Worm (Caenorhabditis elegans) whole organism, late embryonic: Measurements from ENCODE around the gene EGAP1.5.

Source experiments
- C38D4.7 ChIP-seq: fragments of 200-800 bp; sonication (Bioruptor generic); optimal IDR thresholded peaks from 2 replicates; lab custom pipeline; 2018; ENCODE audit warnings: mild to moderate bottlenecking, missing genetic modification characterization, moderate library complexity, missing compliant biosample characterization
- ceh-18 ChIP-seq: sonication (generic microtip); optimal IDR thresholded peaks from 2 replicates; lab custom pipeline; 2016; ENCODE audit warnings: missing genetic modification characterization, missing compliant biosample characterization
- ceh-19 ChIP-seq: fragments of 200-800 bp; sonication (Bioruptor generic); optimal IDR thresholded peaks from 2 replicates; lab custom pipeline; 2018; ENCODE audit warnings: mild to moderate bottlenecking, missing genetic modification characterization, missing compliant biosample characterization
- che-1 ChIP-seq: sonication (generic microtip); optimal IDR thresholded peaks from 2 replicates; lab custom pipeline; 2016; ENCODE audit warnings: mild to moderate bottlenecking, missing genetic modification characterization, missing compliant biosample characterization
- elt-2 ChIP-seq: sonication (generic microtip); optimal IDR thresholded peaks from 2 replicates; lab custom pipeline; 2016; ENCODE audit warnings: missing genetic modification reagents, missing genetic modification characterization, missing compliant biosample characterization
- pag-3 ChIP-seq: sonication (generic microtip); optimal IDR thresholded peaks from 2 replicates; lab custom pipeline; 2016; ENCODE audit warnings: missing compliant biosample characterization, missing genetic modification characterization, borderline replicate concordance
- sdc-2 ChIP-seq: sonication (generic microtip); optimal IDR thresholded peaks from 2 replicates; lab custom pipeline; 2016; ENCODE audit warnings: missing genotype, missing genetic modification characterization, missing compliant biosample characterization

DNA sequence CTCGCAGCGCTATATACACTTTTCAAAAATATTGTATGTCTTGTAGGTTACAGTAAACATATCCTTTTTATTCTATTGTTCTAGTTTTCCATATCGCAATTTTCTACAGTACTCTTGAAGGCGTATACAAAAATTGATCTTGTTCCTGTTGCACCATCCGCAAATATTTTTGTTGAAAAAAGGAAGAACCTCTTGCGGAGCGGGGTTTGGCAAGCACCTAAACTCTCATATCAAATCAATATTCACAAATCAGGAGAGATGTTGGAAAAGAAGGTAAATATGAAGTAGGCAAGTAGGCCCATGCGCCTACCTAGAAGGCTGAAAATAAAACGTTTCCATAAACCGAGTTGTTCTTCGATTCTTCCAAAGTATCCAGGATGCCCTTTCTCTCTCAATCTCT lies 47.5 kb upstream of the EGAP1.5 start, which contains the start of gene C28H8.5:
- TF ChIP-seq elt-2 (tag; lab: Kevin White, UChicago) (no peak), che-1 (tag; lab: Kevin White, UChicago) (no peak), sdc-2 (tag; lab: Kevin White, UChicago) (no peak), C38D4.7 (GFP tag; lab: Kevin White, UChicago) (no peak), ceh-18 (tag; lab: Kevin White, UChicago) (no peak), ceh-19 (GFP tag; lab: Kevin White, UChicago) (no peak), pag-3 (no peak)
